Worm (Caenorhabditis elegans) whole organism, L3 larva: ENCODE results near the gene Y67D8C.22.
A peak's percentile ranks its signal among the peaks of the same experiment; 100 is the strongest.

Source experiments
- R02D3.7 ChIP-seq: fragments of 150-350 bp; optimal IDR thresholded peaks from 2 replicates; lab custom pipeline; 2014; ENCODE audit warnings: missing biosample characterization, missing genetic modification characterization
- ZK546.5 ChIP-seq: sonication (generic microtip); optimal IDR thresholded peaks from 2 replicates; lab custom pipeline; 2017; ENCODE audit warnings: missing biosample characterization, missing genetic modification characterization
- aly-2 ChIP-seq: fragments of 150-350 bp; optimal IDR thresholded peaks from 2 replicates; lab custom pipeline; 2014; ENCODE audit warnings: missing biosample characterization, missing genetic modification characterization
- ceh-16 ChIP-seq: sonication (generic microtip); optimal IDR thresholded peaks from 2 replicates; lab custom pipeline; 2017; ENCODE audit warnings: missing biosample characterization, missing genetic modification characterization
- ceh-28 ChIP-seq: fragments of 150-350 bp; optimal IDR thresholded peaks from 2 replicates; lab custom pipeline; 2014; ENCODE audit warnings: missing biosample characterization, missing genetic modification reagents, missing genetic modification characterization
- ceh-82 ChIP-seq: fragments of 150-350 bp; optimal IDR thresholded peaks from 2 replicates; lab custom pipeline; 2014; ENCODE audit warnings: missing biosample characterization, missing genetic modification characterization
- ceh-9 ChIP-seq: sonication (generic microtip); optimal IDR thresholded peaks from 2 replicates; lab custom pipeline; 2018; ENCODE audit warnings: missing biosample characterization, missing genetic modification characterization
- daf-12 ChIP-seq: fragments of 150-350 bp; optimal IDR thresholded peaks from 2 replicates; lab custom pipeline; 2014; ENCODE audit warnings: missing biosample characterization, missing genetic modification reagents, missing genetic modification characterization
- egl-5 ChIP-seq: fragments of 150-350 bp; optimal IDR thresholded peaks from 2 replicates; lab custom pipeline; 2017; ENCODE audit warnings: missing biosample characterization, missing genetic modification reagents, missing genetic modification characterization, inconsistent platforms
- elt-1 ChIP-seq: fragments of 150-350 bp; optimal IDR thresholded peaks from 2 replicates; lab custom pipeline; 2014; ENCODE audit warnings: missing biosample characterization, missing genetic modification characterization
- elt-2 ChIP-seq: sonication (generic microtip); optimal IDR thresholded peaks from 2 replicates; lab custom pipeline; 2016; ENCODE audit warnings: missing genetic modification reagents, mild to moderate bottlenecking, missing genetic modification characterization, missing compliant biosample characterization
- elt-3 ChIP-seq, 3 experiments: fragments of 150-350 bp in 1 of 3; sonication (generic microtip) in 2 of 3; optimal IDR thresholded peaks; 2 replicates in 2 of 3; 4 replicates in 1 of 3; lab custom pipeline; 2014 to 2017; ENCODE audit warnings: missing biosample characterization in 3 of 3, missing genetic modification characterization in 3 of 3
- eor-1 ChIP-seq, 2 experiments: fragments of 150-350 bp; optimal IDR thresholded peaks; 2 replicates each; lab custom pipeline; 2014 to 2018; ENCODE audit warnings: missing biosample characterization in 2 of 2, missing genetic modification characterization in 2 of 2
- fkh-10 ChIP-seq: sonication (generic microtip); optimal IDR thresholded peaks from 2 replicates; lab custom pipeline; 2017; ENCODE audit warnings: missing biosample characterization, missing genetic modification reagents, missing genetic modification characterization
- fkh-2 ChIP-seq: fragments of 150-350 bp; optimal IDR thresholded peaks from 2 replicates; lab custom pipeline; 2014; ENCODE audit warnings: missing biosample characterization, missing genetic modification reagents, missing genetic modification characterization
- hmg-11 ChIP-seq: sonication (generic microtip); optimal IDR thresholded peaks from 2 replicates; lab custom pipeline; 2016; ENCODE audit warnings: missing genetic modification characterization, missing compliant biosample characterization
- jun-1 ChIP-seq: fragments of 150-350 bp; optimal IDR thresholded peaks from 2 replicates; lab custom pipeline; 2014; ENCODE audit warnings: missing biosample characterization, missing genetic modification reagents, missing genetic modification characterization
- lin-15B ChIP-seq: fragments of 150-350 bp; optimal IDR thresholded peaks from 2 replicates; lab custom pipeline; 2014; ENCODE audit warnings: missing biosample characterization, missing genetic modification characterization
- lin-39 ChIP-seq: fragments of 150-350 bp; optimal IDR thresholded peaks from 2 replicates; lab custom pipeline; 2018; ENCODE audit warnings: missing biosample characterization, missing genetic modification reagents, missing genetic modification characterization
- mdl-1 ChIP-seq: fragments of 150-350 bp; optimal IDR thresholded peaks from 2 replicates; lab custom pipeline; 2014; ENCODE audit warnings: missing biosample characterization, missing genetic modification characterization
- mml-1 ChIP-seq: fragments of 150-350 bp; sonication (generic microtip); optimal IDR thresholded peaks from 3 replicates; lab custom pipeline; 2014; ENCODE audit warnings: missing biosample characterization, missing genetic modification characterization
- nfya-1 ChIP-seq: sonication (generic microtip); optimal IDR thresholded peaks from 2 replicates; lab custom pipeline; 2017; ENCODE audit warnings: missing genetic modification characterization, mild to moderate bottlenecking, missing compliant biosample characterization, antibody characterized with exemption, moderate library complexity; ENCODE audit not compliant: insufficient read depth
- nhr-11 ChIP-seq: fragments of 150-350 bp; optimal IDR thresholded peaks from 2 replicates; lab custom pipeline; 2014; ENCODE audit warnings: missing biosample characterization, missing genetic modification characterization
- nhr-12 ChIP-seq: fragments of 150-350 bp; optimal IDR thresholded peaks from 2 replicates; lab custom pipeline; 2014; ENCODE audit warnings: missing biosample characterization, missing genetic modification characterization
- nhr-23 ChIP-seq: fragments of 150-350 bp; optimal IDR thresholded peaks from 2 replicates; lab custom pipeline; 2014; ENCODE audit warnings: missing biosample characterization, missing genetic modification reagents, missing genetic modification characterization
- nhr-237 ChIP-seq: fragments of 150-350 bp; optimal IDR thresholded peaks from 2 replicates; lab custom pipeline; 2014; ENCODE audit warnings: missing biosample characterization, missing genetic modification characterization
- nhr-25 ChIP-seq: sonication (generic microtip); optimal IDR thresholded peaks from 2 replicates; lab custom pipeline; 2017; ENCODE audit warnings: missing biosample characterization, missing genetic modification characterization
- nhr-28 ChIP-seq: fragments of 150-350 bp; optimal IDR thresholded peaks from 2 replicates; lab custom pipeline; 2014; ENCODE audit warnings: missing biosample characterization, missing genetic modification characterization
- nhr-43 ChIP-seq: sonication (generic microtip); optimal IDR thresholded peaks from 2 replicates; lab custom pipeline; 2016; ENCODE audit warnings: mild to moderate bottlenecking, missing genetic modification characterization, missing compliant biosample characterization; ENCODE audit not compliant: poor library complexity, severe bottlenecking
- nhr-77 ChIP-seq: fragments of 150-350 bp; optimal IDR thresholded peaks from 2 replicates; lab custom pipeline; 2014; ENCODE audit warnings: missing biosample characterization, missing genetic modification characterization
- pha-4 ChIP-seq: fragments of 150-350 bp; optimal IDR thresholded peaks from 2 replicates; lab custom pipeline; 2014; ENCODE audit warnings: missing biosample characterization, missing genetic modification reagents, missing genetic modification characterization
- pqm-1 ChIP-seq: fragments of 150-350 bp; optimal IDR thresholded peaks from 2 replicates; lab custom pipeline; 2017; ENCODE audit warnings: missing biosample characterization, missing genetic modification characterization, inconsistent platforms
- sea-2 ChIP-seq: fragments of 150-350 bp; sonication (generic microtip); optimal IDR thresholded peaks from 4 replicates; lab custom pipeline; 2014; ENCODE audit warnings: missing biosample characterization, missing genetic modification reagents, missing genetic modification characterization
- skn-1 ChIP-seq: fragments of 150-350 bp; optimal IDR thresholded peaks from 2 replicates; lab custom pipeline; 2014; ENCODE audit warnings: missing biosample characterization, missing genetic modification characterization
- tbx-2 ChIP-seq: sonication (generic microtip); optimal IDR thresholded peaks from 2 replicates; lab custom pipeline; 2016; ENCODE audit warnings: mild to moderate bottlenecking, missing genetic modification characterization, missing compliant biosample characterization
- unc-39 ChIP-seq: sonication (generic microtip); optimal IDR thresholded peaks from 4 replicates; lab custom pipeline; 2017; ENCODE audit warnings: missing biosample characterization, missing genetic modification characterization
- ztf-11 ChIP-seq: fragments of 150-350 bp; optimal IDR thresholded peaks from 2 replicates; lab custom pipeline; 2014; ENCODE audit warnings: missing biosample characterization, missing genetic modification characterization
- ztf-4 ChIP-seq: fragments of 150-350 bp; optimal IDR thresholded peaks from 2 replicates; lab custom pipeline; 2014; ENCODE audit warnings: missing biosample characterization, missing genetic modification characterization

Gene Y67D8C.22

ce11 chrIV:3037932-3038331 lies 38.2 kb downstream of the Y67D8C.22 start:
- TF ChIP-seq nhr-25 (tag; lab: Kevin White, UChicago) = no peak
- no peak for TF ChIP-seq ztf-4 (tag; lab: Kevin White, UChicago)
- TF ChIP-seq nfya-1 = no peak
- no peak for TF ChIP-seq unc-39 (tag; lab: Kevin White, UChicago)
- no peak for TF ChIP-seq aly-2 (tag; lab: Kevin White, UChicago)
- no peak for TF ChIP-seq nhr-23 (tag; lab: Kevin White, UChicago)
- TF ChIP-seq ceh-16 (tag; lab: Kevin White, UChicago) = no peak
- no peak for TF ChIP-seq elt-3 (tag; optimal IDR thresholded peaks at IDR 0.05; lab: Kevin White, UChicago)
- TF ChIP-seq nhr-12 = no peak
- no peak for TF ChIP-seq mml-1
- TF ChIP-seq skn-1 (tag; lab: Kevin White, UChicago) = no peak

ce11 chrIV:3035375-3035774 lies 40.7 kb downstream of the Y67D8C.22 start:
- TF ChIP-seq elt-1 (tag; lab: Kevin White, UChicago) = no peak
- no peak for TF ChIP-seq nhr-23 (tag; lab: Kevin White, UChicago)
- TF ChIP-seq pha-4 (tag; lab: Kevin White, UChicago) = no peak
- no peak for TF ChIP-seq nhr-43 (tag; lab: Kevin White, UChicago)
- TF ChIP-seq fkh-2 = no peak
- TF ChIP-seq aly-2 (tag; lab: Kevin White, UChicago) = no peak
- no peak for TF ChIP-seq ZK546.5 (tag; lab: Kevin White, UChicago)
- no peak for TF ChIP-seq nhr-25 (tag; lab: Kevin White, UChicago)

ce11 chrIV:3032020-3032419 lies 44.1 kb downstream of the Y67D8C.22 start:
- no peak for TF ChIP-seq sea-2 (GFP tag; lab: Kevin White, UChicago)
- TF ChIP-seq nhr-77 (tag; lab: Kevin White, UChicago) = no peak
- no peak for TF ChIP-seq nhr-28 (tag; lab: Kevin White, UChicago)
- TF ChIP-seq ceh-9 (tag; lab: Kevin White, UChicago) = no peak
- no peak for TF ChIP-seq pha-4 (tag; lab: Kevin White, UChicago)
- TF ChIP-seq ceh-28 (tag; lab: Kevin White, UChicago) = no peak
- no peak for TF ChIP-seq jun-1 (tag; lab: Kevin White, UChicago)
- no peak for TF ChIP-seq ceh-16 (tag; lab: Kevin White, UChicago)
- TF ChIP-seq nhr-237 = no peak
- TF ChIP-seq ztf-11 (tag; lab: Kevin White, UChicago) = no peak
- no peak for TF ChIP-seq aly-2 (tag; lab: Kevin White, UChicago)
- no peak for TF ChIP-seq skn-1 (tag; lab: Kevin White, UChicago)
- no peak for TF ChIP-seq elt-1 (tag; lab: Kevin White, UChicago)
- TF ChIP-seq ceh-82 (tag; lab: Kevin White, UChicago) = no peak
- no peak for TF ChIP-seq hmg-11 (tag; lab: Kevin White, UChicago)
- TF ChIP-seq tbx-2 (tag; lab: Kevin White, UChicago) = no peak

- TF ChIP-seq ceh-28 (tag; lab: Kevin White, UChicago) (no peak), hmg-11 (tag; lab: Kevin White, UChicago) (no peak), nhr-25 (tag; lab: Kevin White, UChicago) (no peak), jun-1 (tag; lab: Kevin White, UChicago) (no peak), eor-1 (tag; optimal IDR thresholded peaks at IDR 0.05; lab: Kevin White, UChicago) (no peak), egl-5 (tag; lab: Kevin White, UChicago) (peak; percentile 54), R02D3.7 (tag; lab: Kevin White, UChicago) (no peak), pqm-1 (peak; percentile 67), nhr-28 (tag; lab: Kevin White, UChicago) (no peak), ceh-82 (tag; lab: Kevin White, UChicago) (no peak), nhr-23 (tag; lab: Kevin White, UChicago) (no peak), nfya-1 (peak; percentile 15), skn-1 (tag; lab: Kevin White, UChicago) (no peak), fkh-10 (GFP tag; lab: Kevin White, UChicago) (no peak), mml-1 (no peak), ztf-11 (tag; lab: Kevin White, UChicago) (no peak), lin-39 (tag; lab: Kevin White, UChicago) (peak; percentile 56), lin-15B (no peak), nhr-77 (tag; lab: Kevin White, UChicago) (no peak), elt-2 (peak; percentile 69), mdl-1 (tag; lab: Kevin White, UChicago) (no peak), nhr-11 (tag; lab: Kevin White, UChicago) (no peak), daf-12 (no peak)
These were observed 46.2 kb downstream of the Y67D8C.22 start for ce11 chrIV:3029882-3030281.
